Worm (Caenorhabditis elegans): Measurements from ENCODE around the gene acdh-13.

- no peak for TF ChIP-seq zag-1 (tag; optimal IDR thresholded peaks at IDR 0.05)
- TF ChIP-seq elt-3 (tag; optimal IDR thresholded peaks at IDR 0.05): no peak
- no peak for TF ChIP-seq ztf-11 (tag; optimal IDR thresholded peaks at IDR 0.05)
- TF ChIP-seq blmp-1 (tag; optimal IDR thresholded peaks at IDR 0.05): no peak
- TF ChIP-seq tbx-2 (tag; optimal IDR thresholded peaks at IDR 0.05): no peak
- TF ChIP-seq fkh-10 (GFP tag; optimal IDR thresholded peaks at IDR 0.05): no peak
- no peak for TF ChIP-seq dpl-1 (GFP tag; optimal IDR thresholded peaks at IDR 0.05)
- TF ChIP-seq vab-15 (tag; optimal IDR thresholded peaks at IDR 0.05): no peak
Observed at ce11 chrIV:8538011-8538658, 39.5 kb upstream of the acdh-13 start.

Data from whole organism, L1 larva.